Fruit fly (Drosophila melanogaster) whole organism, embryonic: ENCODE data around the gene CG5188.

Source experiments
- B-H1 ChIP-seq: fragments of 200-800 bp; sonication (Bioruptor generic); IDR thresholded peaks from 3 replicates; pipeline ENCODE4 v1.3.6; 2022; ENCODE audit warnings: missing biosample characterization, missing genetic modification characterization
- Bteb2 ChIP-seq: fragments of 200-800 bp; sonication (Bioruptor generic); optimal IDR thresholded peaks from 2 replicates; lab custom pipeline; 2016; ENCODE audit warnings: missing biosample characterization, missing genetic modification characterization
- CG10431 ChIP-seq: fragments of 200-800 bp; sonication (Bioruptor generic); optimal IDR thresholded peaks from 3 replicates; lab custom pipeline; 2018; ENCODE audit warnings: missing biosample characterization, mild to moderate bottlenecking, missing genetic modification characterization
- CG11504 ChIP-seq: fragments of 200-800 bp; sonication (Bioruptor generic); optimal IDR thresholded peaks from 3 replicates; lab custom pipeline; 2019; ENCODE audit warnings: missing biosample characterization, mild to moderate bottlenecking, missing genetic modification characterization, moderate library complexity
- CG12744 ChIP-seq: fragments of 200-800 bp; sonication (Bioruptor generic); optimal IDR thresholded peaks from 2 replicates; lab custom pipeline; 2016; ENCODE audit warnings: missing biosample characterization, missing genetic modification characterization
- CG13123 ChIP-seq: fragments of 200-800 bp; sonication (Bioruptor generic); optimal IDR thresholded peaks from 2 replicates; lab custom pipeline; 2016; ENCODE audit warnings: missing biosample characterization, missing genetic modification characterization
- CG16815 ChIP-seq: fragments of 200-800 bp; sonication (Bioruptor generic); optimal IDR thresholded peaks from 3 replicates; lab custom pipeline; 2017; ENCODE audit warnings: missing biosample characterization, mild to moderate bottlenecking, missing genetic modification characterization
- CG1792 ChIP-seq: fragments of 200-800 bp; sonication (Bioruptor generic); optimal IDR thresholded peaks from 2 replicates; lab custom pipeline; 2016; ENCODE audit warnings: missing biosample characterization, missing genetic modification characterization
- CG2712 ChIP-seq: fragments of 200-800 bp; optimal IDR thresholded peaks from 3 replicates; lab custom pipeline; 2019; ENCODE audit warnings: missing biosample characterization, mild to moderate bottlenecking, missing genetic modification characterization, moderate library complexity
- CG34224 ChIP-seq: fragments of 200-800 bp; sonication (Bioruptor generic); IDR thresholded peaks from 3 replicates; pipeline ENCODE4 v1.3.6; 2022; ENCODE audit warnings: missing biosample characterization, missing genetic modification characterization; ENCODE audit not compliant: partially characterized antibody
- CG34422 ChIP-seq: fragments of 200-800 bp; sonication (Bioruptor generic); IDR thresholded peaks from 3 replicates; pipeline ENCODE4 v1.3.6; 2022; ENCODE audit warnings: missing biosample characterization, missing genetic modification characterization
- CG4617 ChIP-seq: fragments of 200-800 bp; sonication (Bioruptor generic); optimal IDR thresholded peaks from 3 replicates; lab custom pipeline; 2016; ENCODE audit warnings: missing biosample characterization, missing genetic modification characterization, borderline replicate concordance
- CG4730 ChIP-seq: fragments of 200-800 bp; sonication (Bioruptor generic); IDR thresholded peaks from 2 replicates; pipeline ENCODE4 v1.3.6; 2022; ENCODE audit warnings: missing biosample characterization, missing genetic modification characterization
- CG5245 ChIP-seq: fragments of 200-800 bp; sonication (Bioruptor generic); optimal IDR thresholded peaks from 3 replicates; lab custom pipeline; 2016; ENCODE audit warnings: missing biosample characterization, missing genetic modification characterization
- CG7556 ChIP-seq: fragments of 200-800 bp; sonication (Bioruptor generic); optimal IDR thresholded peaks from 2 replicates; lab custom pipeline; 2017; ENCODE audit warnings: missing biosample characterization, mild to moderate bottlenecking, missing genetic modification characterization
- CG7839 ChIP-seq: fragments of 200-800 bp; sonication (Bioruptor generic); optimal IDR thresholded peaks from 3 replicates; lab custom pipeline; 2018; ENCODE audit warnings: missing biosample characterization, mild to moderate bottlenecking, missing genetic modification characterization, moderate library complexity
- CG9437 ChIP-seq: fragments of 200-800 bp; sonication (Bioruptor generic); optimal IDR thresholded peaks from 2 replicates; lab custom pipeline; 2018; ENCODE audit warnings: missing biosample characterization, mild to moderate bottlenecking, missing genetic modification characterization
- CG9817 ChIP-seq: fragments of 200-800 bp; sonication (Bioruptor generic); optimal IDR thresholded peaks from 2 replicates; lab custom pipeline; 2018; ENCODE audit warnings: missing biosample characterization, mild to moderate bottlenecking, missing genetic modification characterization, moderate library complexity
- CTCF ChIP-seq: fragments of 200-800 bp; sonication (Bioruptor generic); optimal IDR thresholded peaks from 2 replicates; lab custom pipeline; 2017; ENCODE audit warnings: missing biosample characterization, mild to moderate bottlenecking, missing genetic modification characterization, moderate library complexity
- D ChIP-seq, 2 experiments: fragments of 200-800 bp in 1 of 2; fragments of >200 bp in 1 of 2; sonication (Bioruptor generic) in 1 of 2; optimal IDR thresholded peaks; 2 replicates in 1 of 2; 3 replicates in 1 of 2; lab custom pipeline; 2017; ENCODE audit warnings: mild to moderate bottlenecking in 1 of 2, missing biosample characterization in 1 of 2, missing genetic modification characterization in 1 of 2, missing genetic modification reagents in 1 of 2
- Deaf1 ChIP-seq: fragments of 200-800 bp; optimal IDR thresholded peaks from 3 replicates; lab custom pipeline; 2019; ENCODE audit warnings: missing biosample characterization, mild to moderate bottlenecking, missing genetic modification characterization, moderate library complexity
- Dfd ChIP-seq, 2 experiments: fragments of >200 bp; optimal IDR thresholded peaks; 2 replicates each; lab custom pipeline; 2017; ENCODE audit warnings: missing biosample characterization in 2 of 2, missing genetic modification characterization in 2 of 2
- Dll ChIP-seq: fragments of 200-800 bp; sonication (Bioruptor generic); IDR thresholded peaks from 4 replicates; pipeline ENCODE4 v1.3.6; 2022; ENCODE audit warnings: missing biosample characterization, missing genetic modification characterization; ENCODE audit not compliant: partially characterized antibody
- Fer2 ChIP-seq: fragments of 200-800 bp; sonication (Bioruptor generic); optimal IDR thresholded peaks from 2 replicates; lab custom pipeline; 2018; ENCODE audit warnings: missing biosample characterization, mild to moderate bottlenecking, missing genetic modification characterization, moderate library complexity
- H15 ChIP-seq: fragments of 200-800 bp; sonication (Bioruptor generic); IDR thresholded peaks from 3 replicates; pipeline ENCODE4 v1.3.6; 2022; ENCODE audit warnings: missing biosample characterization, missing genetic modification characterization
- H2.0 ChIP-seq: fragments of 200-800 bp; sonication (Bioruptor generic); IDR thresholded peaks from 2 replicates; pipeline ENCODE4 v1.3.6; 2022; ENCODE audit warnings: missing biosample characterization, missing genetic modification characterization
- HLH3B ChIP-seq: fragments of 200-800 bp; sonication (Bioruptor generic); IDR thresholded peaks from 2 replicates; pipeline ENCODE4 v1.3.6; 2022; ENCODE audit warnings: missing biosample characterization, missing genetic modification characterization
- HLH54F ChIP-seq: fragments of 200-800 bp; sonication (Bioruptor generic); optimal IDR thresholded peaks from 3 replicates; lab custom pipeline; 2016; ENCODE audit warnings: missing biosample characterization, missing genetic modification characterization
- Hey ChIP-seq: fragments of 200-800 bp; sonication (Bioruptor generic); optimal IDR thresholded peaks from 3 replicates; lab custom pipeline; 2018; ENCODE audit warnings: missing biosample characterization, mild to moderate bottlenecking, missing genetic modification characterization
- Nf-YA ChIP-seq: fragments of 200-800 bp; sonication (Bioruptor generic); IDR thresholded peaks from 2 replicates; pipeline ENCODE4 v1.3.6; 2022; ENCODE audit warnings: missing biosample characterization, missing genetic modification characterization
- Side ChIP-seq: fragments of 200-800 bp; sonication (Bioruptor generic); optimal IDR thresholded peaks from 2 replicates; lab custom pipeline; 2016; ENCODE audit warnings: missing biosample characterization, missing genetic modification characterization
- Sin3A ChIP-seq: fragments of >200 bp; optimal IDR thresholded peaks from 2 replicates; lab custom pipeline; 2018
- YL-1 ChIP-seq: fragments of 200-800 bp; sonication (Bioruptor generic); optimal IDR thresholded peaks from 3 replicates; lab custom pipeline; 2017; ENCODE audit warnings: missing biosample characterization, mild to moderate bottlenecking, missing genetic modification characterization
- ab ChIP-seq: fragments of 200-800 bp; sonication (Bioruptor generic); optimal IDR thresholded peaks from 2 replicates; lab custom pipeline; 2016; ENCODE audit warnings: missing biosample characterization, missing genetic modification characterization
- az2 ChIP-seq: fragments of 200-800 bp; sonication (Bioruptor generic); optimal IDR thresholded peaks from 3 replicates; lab custom pipeline; 2016; ENCODE audit warnings: missing biosample characterization, missing genetic modification characterization
- bcd ChIP-seq: fragments of 200-800 bp; sonication (Bioruptor generic); optimal IDR thresholded peaks from 2 replicates; lab custom pipeline; 2017; ENCODE audit warnings: missing biosample characterization, mild to moderate bottlenecking, missing genetic modification characterization
- cad ChIP-seq: fragments of >200 bp; optimal IDR thresholded peaks from 2 replicates; lab custom pipeline; 2017; ENCODE audit warnings: missing biosample characterization, missing genetic modification characterization
- chm ChIP-seq: fragments of 200-800 bp; sonication (Bioruptor generic); IDR thresholded peaks from 2 replicates; pipeline ENCODE4 v1.3.6; 2022; ENCODE audit warnings: missing biosample characterization, missing genetic modification characterization
- da ChIP-seq: fragments of 200-800 bp; sonication (Bioruptor generic); optimal IDR thresholded peaks from 2 replicates; lab custom pipeline; 2016; ENCODE audit warnings: missing biosample characterization, missing genetic modification characterization
- ems ChIP-seq: fragments of 200-800 bp; sonication (Bioruptor generic); optimal IDR thresholded peaks from 3 replicates; lab custom pipeline; 2016; ENCODE audit warnings: missing biosample characterization, missing genetic modification characterization
- fu2 ChIP-seq: fragments of 200-800 bp; sonication (Bioruptor generic); optimal IDR thresholded peaks from 2 replicates; lab custom pipeline; 2016; ENCODE audit warnings: missing biosample characterization, missing genetic modification characterization
- gsb ChIP-seq: fragments of 200-800 bp; sonication (Bioruptor generic); IDR thresholded peaks from 2 replicates; pipeline ENCODE4 v1.3.6; 2022; ENCODE audit warnings: missing biosample characterization, missing genetic modification characterization
- inv ChIP-seq: fragments of 200-800 bp; sonication (Bioruptor generic); IDR thresholded peaks from 2 replicates; pipeline ENCODE4 v1.3.6; 2022; ENCODE audit warnings: missing biosample characterization, missing genetic modification characterization; ENCODE audit not compliant: partially characterized antibody
- knrl ChIP-seq: fragments of 200-800 bp; sonication (Bioruptor generic); IDR thresholded peaks from 3 replicates; pipeline ENCODE4 v1.3.6; 2022; ENCODE audit warnings: missing biosample characterization, missing genetic modification characterization; ENCODE audit not compliant: partially characterized antibody
- lilli ChIP-seq: fragments of 200-800 bp; sonication (Bioruptor generic); optimal IDR thresholded peaks from 3 replicates; lab custom pipeline; 2016; ENCODE audit warnings: missing biosample characterization, missing genetic modification characterization
- nerfin-2 ChIP-seq: fragments of 200-800 bp; sonication (Bioruptor generic); IDR thresholded peaks from 2 replicates; pipeline ENCODE4 v1.3.6; 2022; ENCODE audit warnings: missing biosample characterization, missing genetic modification characterization; ENCODE audit not compliant: partially characterized antibody
- pfk ChIP-seq: fragments of 200-800 bp; sonication (Bioruptor generic); optimal IDR thresholded peaks from 2 replicates; lab custom pipeline; 2018; ENCODE audit warnings: missing biosample characterization, mild to moderate bottlenecking, missing genetic modification characterization, moderate library complexity
- sens ChIP-seq: fragments of 200-800 bp; sonication (Bioruptor generic); peaks from one replicate; lab custom pipeline; 2016; ENCODE audit warnings: missing biosample characterization, missing genetic modification characterization
- stc ChIP-seq: fragments of 200-800 bp; sonication (Bioruptor generic); IDR thresholded peaks from 2 replicates; pipeline ENCODE4 v1.3.6; 2022; ENCODE audit warnings: missing biosample characterization, missing genetic modification characterization
- tin ChIP-seq: fragments of 200-800 bp; sonication (Bioruptor generic); optimal IDR thresholded peaks from 3 replicates; lab custom pipeline; 2016; ENCODE audit warnings: missing biosample characterization, missing genetic modification characterization

The CG5188 gene

dm6 chr2L:10430802-10431476 is 2.3 kb downstream of the CG5188 start, which contains the start of the genes Bug22 and TfIIB:
Bug22 (minus strand) TSS chr2L:10430918.
TfIIB (plus strand) TSS chr2L:10431338.
- TF ChIP-seq CG1792 (GFP tag; lab: Kevin White, UChicago) (peak; percentile 50), CG4730 (GFP tag; lab: Robert Waterston, UW) (peak; percentile 32; the same call in 1 of the 2 replicates), gsb (GFP tag; lab: Robert Waterston, UW) (0 out of 2 replicates have a peak, but pooled peaks have one; percentile 30), H15 (GFP tag; lab: Robert Waterston, UW) (no peak), Bteb2 (peak; percentile 46), stc (GFP tag; lab: Robert Waterston, UW) (peak; percentile 65), CG12744 (GFP tag; lab: Kevin White, UChicago) (peak; percentile 26), YL-1 (GFP tag; lab: Kevin White, UChicago) (peak; percentile 34), Hey (tag; lab: Kevin White, UChicago) (no peak), CG7839 (tag; lab: Kevin White, UChicago) (no peak), ems (GFP tag; lab: Kevin White, UChicago) (peak; percentile 52), lilli (GFP tag; lab: Kevin White, UChicago) (peak; percentile 86), CG5245 (GFP tag; lab: Kevin White, UChicago) (peak; percentile 67), cad (GFP tag; lab: Kevin White, UChicago) (no peak), Deaf1 (tag; lab: Kevin White, UChicago) (no peak), inv (GFP tag; lab: Robert Waterston, UW) (no peak), CG9437 (GFP tag; lab: Kevin White, UChicago) (peak; percentile 34), CG13123 (GFP tag; lab: Kevin White, UChicago) (peak; percentile 65), Dll (GFP tag; lab: Robert Waterston, UW) (peak; percentile 55; the same call in 2 of the 4 replicates), CG34224 (GFP tag; lab: Robert Waterston, UW) (0 out of 3 replicates have a peak, but pooled peaks have one; percentile 8), knrl (GFP tag; lab: Robert Waterston, UW) (no peak), Side (GFP tag; lab: Kevin White, UChicago) (peak; percentile 37), Fer2 (tag; lab: Kevin White, UChicago) (peak; percentile 28), CG4617 (GFP tag; lab: Kevin White, UChicago) (peak; percentile 27), B-H1 (GFP tag; lab: Robert Waterston, UW) (peak; percentile 43; the same call in 1 of the 3 replicates), Nf-YA (GFP tag; lab: Robert Waterston, UW) (no peak), D (optimal IDR thresholded peaks at IDR 0.05; lab: Kevin White, UChicago) (no peak), D (GFP tag; optimal IDR thresholded peaks at IDR 0.05; lab: Kevin White, UChicago) (peak; percentile 23), bcd (GFP tag; lab: Kevin White, UChicago) (no peak), CG7556 (GFP tag; lab: Kevin White, UChicago) (peak; percentile 69), da (no peak), CG9817 (tag; lab: Kevin White, UChicago) (no peak), CG2712 (peak; percentile 77), Sin3A (peak; percentile 9), HLH54F (GFP tag; lab: Kevin White, UChicago) (peak; percentile 83), CG11504 (tag; lab: Kevin White, UChicago) (no peak), sens (GFP tag; lab: Kevin White, UChicago) (peak; percentile 92), chm (GFP tag; lab: Robert Waterston, UW) (peak; percentile 65; the same call in 1 of the 2 replicates), CG16815 (no peak), nerfin-2 (GFP tag; lab: Robert Waterston, UW) (no peak), H2.0 (GFP tag; lab: Robert Waterston, UW) (peak; percentile 64), ab (GFP tag; lab: Kevin White, UChicago) (no peak), pfk (GFP tag; lab: Kevin White, UChicago) (peak; percentile 93), CG10431 (GFP tag; lab: Kevin White, UChicago) (peak; percentile 18), tin (GFP tag; lab: Kevin White, UChicago) (peak; percentile 67), Dfd (GFP tag; optimal IDR thresholded peaks at IDR 0.05; lab: Kevin White, UChicago) (no peak), CTCF (GFP tag; lab: Kevin White, UChicago) (no peak), HLH3B (GFP tag; lab: Robert Waterston, UW) (peak; percentile 58), az2 (GFP tag; lab: Kevin White, UChicago) (peak; percentile 76), fu2 (peak; percentile 34), CG34422 (GFP tag; lab: Robert Waterston, UW) (peak; percentile 72)
